Worm (Caenorhabditis elegans): ENCODE results near the gene rif-1.2.

rif-1.2 gene

ce11 chrX:12371321-12371720, at the start of gene rif-1.2:
rif-1.2 (minus strand) TSS chrX:12371421.
- no peak for TF ChIP-seq sea-1 (GFP tag; conservative IDR thresholded peaks at IDR 0.05)
- TF ChIP-seq F13C5.2 (tag; optimal IDR thresholded peaks at IDR 0.05) = no peak
- no peak for TF ChIP-seq tra-4 (tag; optimal IDR thresholded peaks at IDR 0.05)
- no peak for TF ChIP-seq scrt-1 (GFP tag; IDR thresholded peaks at IDR 0.05)
- TF ChIP-seq tbx-37 (GFP tag; conservative IDR thresholded peaks at IDR 0.05) = no peak
- TF ChIP-seq ama-1 (optimal IDR thresholded peaks at IDR 0.05) = no peak
- no peak for TF ChIP-seq hmg-4 (GFP tag; optimal IDR thresholded peaks at IDR 0.05)
- TF ChIP-seq aly-1 (tag; optimal IDR thresholded peaks at IDR 0.05) = no peak
- no peak for TF ChIP-seq pes-1 (GFP tag; IDR thresholded peaks at IDR 0.05)
- TF ChIP-seq ceh-36 (tag; optimal IDR thresholded peaks at IDR 0.05) = no peak
- TF ChIP-seq ets-7 (tag; optimal IDR thresholded peaks at IDR 0.05) = no peak
- no peak for TF ChIP-seq flt-1 (GFP tag; IDR thresholded peaks at IDR 0.05)
- no peak for TF ChIP-seq hnd-1 (tag; optimal IDR thresholded peaks at IDR 0.05)
- TF ChIP-seq B0310.2 (tag; optimal IDR thresholded peaks at IDR 0.05) = no peak
- no peak for TF ChIP-seq ceh-13 (GFP tag; optimal IDR thresholded peaks at IDR 0.05)

- no peak for TF ChIP-seq B0310.2 (tag; optimal IDR thresholded peaks at IDR 0.05)
- no peak for TF ChIP-seq scrt-1 (GFP tag; IDR thresholded peaks at IDR 0.05)
- no peak for TF ChIP-seq ama-1 (optimal IDR thresholded peaks at IDR 0.05)
- no peak for TF ChIP-seq pes-1 (GFP tag; IDR thresholded peaks at IDR 0.05)
- TF ChIP-seq hmg-4 (GFP tag; optimal IDR thresholded peaks at IDR 0.05) = no peak
- TF ChIP-seq tra-4 (tag; optimal IDR thresholded peaks at IDR 0.05) = no peak
- no peak for TF ChIP-seq ceh-36 (tag; optimal IDR thresholded peaks at IDR 0.05)
- no peak for TF ChIP-seq ceh-13 (GFP tag; optimal IDR thresholded peaks at IDR 0.05)
- TF ChIP-seq F13C5.2 (tag; optimal IDR thresholded peaks at IDR 0.05) = no peak
- TF ChIP-seq hmbx-1 (tag; optimal IDR thresholded peaks at IDR 0.05) = no peak
- TF ChIP-seq tbx-11 (GFP tag; IDR thresholded peaks at IDR 0.05) = no peak
- no peak for TF ChIP-seq flt-1 (GFP tag; IDR thresholded peaks at IDR 0.05)
- TF ChIP-seq sea-1 (GFP tag; conservative IDR thresholded peaks at IDR 0.05) = no peak
- no peak for TF ChIP-seq tbx-37 (GFP tag; conservative IDR thresholded peaks at IDR 0.05)
- TF ChIP-seq ets-7 (tag; optimal IDR thresholded peaks at IDR 0.05) = no peak
- no peak for TF ChIP-seq hnd-1 (tag; optimal IDR thresholded peaks at IDR 0.05)
- TF ChIP-seq aly-1 (tag; optimal IDR thresholded peaks at IDR 0.05) = no peak
These were observed 44.6 kb upstream of the rif-1.2 start for ce11 chrX:12415832-12416231.

- TF ChIP-seq scrt-1 (GFP tag; IDR thresholded peaks at IDR 0.05) (no peak), tbx-37 (GFP tag; conservative IDR thresholded peaks at IDR 0.05) (no peak), sea-1 (GFP tag; conservative IDR thresholded peaks at IDR 0.05) (no peak), flt-1 (GFP tag; IDR thresholded peaks at IDR 0.05) (no peak), hmg-4 (GFP tag; optimal IDR thresholded peaks at IDR 0.05) (no peak), ceh-36 (tag; optimal IDR thresholded peaks at IDR 0.05) (no peak), B0310.2 (tag; optimal IDR thresholded peaks at IDR 0.05) (no peak), hnd-1 (tag; optimal IDR thresholded peaks at IDR 0.05) (no peak), hmbx-1 (tag; optimal IDR thresholded peaks at IDR 0.05) (no peak), tbx-11 (GFP tag; IDR thresholded peaks at IDR 0.05) (no peak), ama-1 (optimal IDR thresholded peaks at IDR 0.05) (no peak), ets-7 (tag; optimal IDR thresholded peaks at IDR 0.05) (no peak), tra-4 (tag; optimal IDR thresholded peaks at IDR 0.05) (no peak)
These were observed 42.7 kb upstream of the rif-1.2 start, which contains the start of gene lin-2 for ce11 chrX:12413941-12414340. lin-2 (minus strand) TSS chrX:12414041.

ce11 chrX:12407297-12407696, 36.1 kb upstream of the rif-1.2 start:
- TF ChIP-seq B0310.2 (tag; optimal IDR thresholded peaks at IDR 0.05) (no peak), scrt-1 (GFP tag; IDR thresholded peaks at IDR 0.05) (0 out of 2 replicates have a peak, but pooled peaks have one; percentile 15), ceh-36 (tag; optimal IDR thresholded peaks at IDR 0.05) (no peak), ceh-13 (GFP tag; optimal IDR thresholded peaks at IDR 0.05) (no peak), tbx-11 (GFP tag; IDR thresholded peaks at IDR 0.05) (no peak), tbx-37 (GFP tag; conservative IDR thresholded peaks at IDR 0.05) (0 out of 2 replicates have a peak, but pooled peaks have one; percentile 12), hmbx-1 (tag; optimal IDR thresholded peaks at IDR 0.05) (no peak), hnd-1 (tag; optimal IDR thresholded peaks at IDR 0.05) (no peak), hmg-4 (GFP tag; optimal IDR thresholded peaks at IDR 0.05) (peak; percentile 52), pes-1 (GFP tag; IDR thresholded peaks at IDR 0.05) (no peak), flt-1 (GFP tag; IDR thresholded peaks at IDR 0.05) (no peak), F13C5.2 (tag; optimal IDR thresholded peaks at IDR 0.05) (peak; percentile 0), ets-7 (tag; optimal IDR thresholded peaks at IDR 0.05) (no peak), ama-1 (optimal IDR thresholded peaks at IDR 0.05) (no peak), tra-4 (tag; optimal IDR thresholded peaks at IDR 0.05) (no peak), aly-1 (tag; optimal IDR thresholded peaks at IDR 0.05) (peak; percentile 77), sea-1 (GFP tag; conservative IDR thresholded peaks at IDR 0.05) (no peak)

- TF ChIP-seq hmbx-1 (tag; optimal IDR thresholded peaks at IDR 0.05) (no peak), tra-4 (tag; optimal IDR thresholded peaks at IDR 0.05) (no peak), ets-7 (tag; optimal IDR thresholded peaks at IDR 0.05) (no peak), sea-1 (GFP tag; conservative IDR thresholded peaks at IDR 0.05) (no peak), B0310.2 (tag; optimal IDR thresholded peaks at IDR 0.05) (no peak), F13C5.2 (tag; optimal IDR thresholded peaks at IDR 0.05) (no peak)
These were observed 35.4 kb upstream of the rif-1.2 start for ce11 chrX:12406592-12406991.

ce11 chrX:12406037-12406436, 34.8 kb upstream of the rif-1.2 start:
- TF ChIP-seq tbx-37 (GFP tag; conservative IDR thresholded peaks at IDR 0.05) (no peak), B0310.2 (tag; optimal IDR thresholded peaks at IDR 0.05) (no peak), flt-1 (GFP tag; IDR thresholded peaks at IDR 0.05) (no peak), sea-1 (GFP tag; conservative IDR thresholded peaks at IDR 0.05) (no peak), ama-1 (optimal IDR thresholded peaks at IDR 0.05) (no peak), scrt-1 (GFP tag; IDR thresholded peaks at IDR 0.05) (no peak), aly-1 (tag; optimal IDR thresholded peaks at IDR 0.05) (no peak), hmg-4 (GFP tag; optimal IDR thresholded peaks at IDR 0.05) (no peak), hmbx-1 (tag; optimal IDR thresholded peaks at IDR 0.05) (no peak), ceh-36 (tag; optimal IDR thresholded peaks at IDR 0.05) (no peak), tra-4 (tag; optimal IDR thresholded peaks at IDR 0.05) (no peak), hnd-1 (tag; optimal IDR thresholded peaks at IDR 0.05) (no peak)

- TF ChIP-seq sea-1 (GFP tag; conservative IDR thresholded peaks at IDR 0.05) (no peak), hnd-1 (tag; optimal IDR thresholded peaks at IDR 0.05) (no peak), hmbx-1 (tag; optimal IDR thresholded peaks at IDR 0.05) (no peak), ets-7 (tag; optimal IDR thresholded peaks at IDR 0.05) (no peak)
These were observed 33.5 kb upstream of the rif-1.2 start for ce11 chrX:12404729-12405128.
